Fruit fly (Drosophila melanogaster): ENCODE measurements around the gene S6k.

S6k gene

dm6 chr3L:5770113-5770798, 40.5 kb downstream of the S6k start:
- TF ChIP-seq CG18599 (GFP tag; optimal IDR thresholded peaks at IDR 0.05): no peak
- no peak for TF ChIP-seq dpn (GFP tag; optimal IDR thresholded peaks at IDR 0.05)
- peak; percentile 14 for TF ChIP-seq Sin3A (optimal IDR thresholded peaks at IDR 0.05)
- no peak for TF ChIP-seq CG7987 (GFP tag; optimal IDR thresholded peaks at IDR 0.05)
- no peak for TF ChIP-seq CG1529 (GFP tag; optimal IDR thresholded peaks at IDR 0.05)
- TF ChIP-seq Dip2 (GFP tag; IDR thresholded peaks at IDR 0.05): no peak
- no peak for TF ChIP-seq Hr78 (GFP tag; optimal IDR thresholded peaks at IDR 0.05)
- no peak for TF ChIP-seq Gsc (GFP tag; IDR thresholded peaks at IDR 0.05)
- TF ChIP-seq CG32772 (GFP tag; IDR thresholded peaks at IDR 0.05): 0 out of 2 replicates have a peak, but pooled peaks have one; percentile 11
- peak; percentile 97 for TF ChIP-seq nom (GFP tag; optimal IDR thresholded peaks at IDR 0.05)
- TF ChIP-seq cg (GFP tag; optimal IDR thresholded peaks at IDR 0.05): peak; percentile 81
- TF ChIP-seq pita (GFP tag; optimal IDR thresholded peaks at IDR 0.05): no peak
- no peak for TF ChIP-seq shn (GFP tag; optimal IDR thresholded peaks at IDR 0.05)
- no peak for TF ChIP-seq Fer2 (tag; optimal IDR thresholded peaks at IDR 0.05)
- no peak for TF ChIP-seq Dad (GFP tag; optimal IDR thresholded peaks at IDR 0.05)
- no peak for TF ChIP-seq B-H1 (GFP tag; IDR thresholded peaks at IDR 0.05)
- TF ChIP-seq Pdp1 (GFP tag; optimal IDR thresholded peaks at IDR 0.05): no peak
- TF ChIP-seq CG14667 (GFP tag; IDR thresholded peaks at IDR 0.05): no peak
- no peak for TF ChIP-seq hth (optimal IDR thresholded peaks at IDR 0.05)
- no peak for TF ChIP-seq CG4707 (GFP tag; optimal IDR thresholded peaks at IDR 0.05)
- peak; percentile 11 for TF ChIP-seq CG10543 (GFP tag; optimal IDR thresholded peaks at IDR 0.05)
- TF ChIP-seq zen2 (GFP tag; IDR thresholded peaks at IDR 0.05; ENCODE audit: partially characterized antibody): no peak
- TF ChIP-seq nerfin-1 (tag; optimal IDR thresholded peaks at IDR 0.05): peak; percentile 67
- peak; percentile 76 for TF ChIP-seq Adf1 (GFP tag; IDR thresholded peaks at IDR 0.05)
- TF ChIP-seq ro (GFP tag; IDR thresholded peaks at IDR 0.05): no peak
- peak; percentile 87 for TF ChIP-seq cwo (GFP tag; optimal IDR thresholded peaks at IDR 0.05)
- TF ChIP-seq dimm (GFP tag; IDR thresholded peaks at IDR 0.05): no peak
- peak; percentile 58 for TF ChIP-seq YL-1 (GFP tag; optimal IDR thresholded peaks at IDR 0.05)
- no peak for TF ChIP-seq ac (GFP tag; optimal IDR thresholded peaks at IDR 0.05)
- TF ChIP-seq chinmo (GFP tag; IDR thresholded peaks at IDR 0.05; ENCODE audit: partially characterized antibody): 0 out of 4 replicates have a peak, but pooled peaks have one; percentile 55
- no peak for TF ChIP-seq CG4404 (GFP tag; IDR thresholded peaks at IDR 0.05)
- TF ChIP-seq ftz-f1 (GFP tag; optimal IDR thresholded peaks at IDR 0.05): no peak
- TF ChIP-seq HLHmδ (GFP tag; optimal IDR thresholded peaks at IDR 0.05): no peak
- no peak for TF ChIP-seq CG7271 (tag; optimal IDR thresholded peaks at IDR 0.05)
- no peak for TF ChIP-seq CG31441 (GFP tag; IDR thresholded peaks at IDR 0.05)
- no peak for TF ChIP-seq phol (tag; optimal IDR thresholded peaks at IDR 0.05)
- TF ChIP-seq CG14050 (GFP tag; IDR thresholded peaks at IDR 0.05): no peak
- TF ChIP-seq dm (GFP tag; optimal IDR thresholded peaks at IDR 0.05): peak; percentile 27
- TF ChIP-seq bowl (GFP tag; IDR thresholded peaks at IDR 0.05): no peak
- peak; percentile 7 for TF ChIP-seq Drgx (GFP tag; IDR thresholded peaks at IDR 0.05)
- no peak for TF ChIP-seq Lhr (GFP tag; optimal IDR thresholded peaks at IDR 0.05)
- peak; percentile 45 for TF ChIP-seq cad (GFP tag; optimal IDR thresholded peaks at IDR 0.05)
- no peak for TF ChIP-seq insv (GFP tag; optimal IDR thresholded peaks at IDR 0.05)
- TF ChIP-seq ase (GFP tag; IDR thresholded peaks at IDR 0.05): no peak
- no peak for TF ChIP-seq az2 (GFP tag; optimal IDR thresholded peaks at IDR 0.05)
- no peak for TF ChIP-seq CG7963 (GFP tag; IDR thresholded peaks at IDR 0.05; ENCODE audit: partially characterized antibody)
- no peak for TF ChIP-seq CG15269 (tag; optimal IDR thresholded peaks at IDR 0.05)
- TF ChIP-seq bsh (GFP tag; optimal IDR thresholded peaks at IDR 0.05): peak in 1 of 2 experiments; percentile 83
- TF ChIP-seq Abd-B (GFP tag; optimal IDR thresholded peaks at IDR 0.05): peak; percentile 4
- no peak for TF ChIP-seq ham (GFP tag; IDR thresholded peaks at IDR 0.05)

Data from whole organism, embryonic.